Worm (Caenorhabditis elegans) whole organism, L3 larva: Measurements from ENCODE around the gene srx-33.

Experiments
- elt-3 ChIP-seq, 3 experiments: fragments of 150-350 bp in 1 of 3; sonication (generic microtip) in 2 of 3; optimal IDR thresholded peaks; 2 replicates in 2 of 3; 4 replicates in 1 of 3; lab custom pipeline; 2014 to 2017; ENCODE audit warnings: missing biosample characterization in 3 of 3, missing genetic modification characterization in 3 of 3
- tbx-2 ChIP-seq: sonication (generic microtip); optimal IDR thresholded peaks from 2 replicates; lab custom pipeline; 2016; ENCODE audit warnings: mild to moderate bottlenecking, missing genetic modification characterization, missing compliant biosample characterization

srx-33 gene

ce11 chrV:7068861-7069260 lies 49.8 kb downstream of the srx-33 start:
- TF ChIP-seq tbx-2 (tag; lab: Kevin White, UChicago) (no peak), elt-3 (tag; optimal IDR thresholded peaks at IDR 0.05; lab: Kevin White, UChicago) (no peak)
